ENCODE assay signal across 5 worm cellular contexts in the genomic region with DNA sequence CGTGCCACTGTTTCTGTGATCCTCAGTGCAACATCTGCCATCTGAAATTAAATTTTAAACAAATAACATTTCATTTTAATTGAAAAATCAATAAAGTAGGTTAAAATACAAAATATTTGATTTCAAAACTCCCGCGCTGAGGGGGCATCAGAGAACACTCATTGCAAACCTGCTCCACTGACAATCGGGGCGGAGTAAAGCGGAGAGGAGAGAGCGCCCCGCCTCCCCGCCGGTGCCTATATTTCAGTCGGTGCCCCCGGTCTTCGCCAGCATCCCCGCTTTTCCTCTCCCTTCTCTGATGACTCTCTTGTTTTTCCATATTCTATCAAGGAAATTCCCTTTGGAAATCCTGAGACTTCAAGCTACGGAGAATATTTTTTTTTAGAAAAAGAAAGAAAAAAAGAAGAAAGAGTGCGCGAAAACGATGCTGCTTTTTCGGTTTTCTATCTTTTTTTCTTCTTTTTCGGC.
TF ChIP-seq lines count a peak whose summit lies in the region.

A gene (minus strand): TSS at position 51 of the 468 bp plus-strand sequence.

TF ChIP-seq in whole organism, L1 larva, 84 proteins besides CTCF, POLR2A, EP300 and RAD21 (continues in another document):
- TF ChIP-seq egl-13 (tag; optimal IDR thresholded peaks at IDR 0.05; lab: Kevin White, UChicago), result peak; percentile 85
- TF ChIP-seq grh-1 (GFP tag; IDR thresholded peaks at IDR 0.05; lab: Robert Waterston, UW), result peak; percentile 51
- no peak for TF ChIP-seq ces-1 (GFP tag; optimal IDR thresholded peaks at IDR 0.05; lab: Kevin White, UChicago)
- peak; percentile 88 for TF ChIP-seq lin-15B (tag; optimal IDR thresholded peaks at IDR 0.05; lab: Kevin White, UChicago)
- TF ChIP-seq mep-1 (tag; optimal IDR thresholded peaks at IDR 0.05; lab: Kevin White, UChicago), result peak; percentile 78
- TF ChIP-seq nhr-85 (tag; lab: Kevin White, UChicago), result peak; percentile 81
- peak; percentile 74 for TF ChIP-seq nhr-237 (tag; optimal IDR thresholded peaks at IDR 0.05; lab: Kevin White, UChicago)
- TF ChIP-seq ama-1 (optimal IDR thresholded peaks at IDR 0.05; lab: Kevin White, UChicago), result peak; percentile 71
- TF ChIP-seq nhr-19 (GFP tag; conservative IDR thresholded peaks at IDR 0.05; lab: Robert Waterston, UW), result peak; percentile 100
- no peak for TF ChIP-seq nhr-12 (tag; optimal IDR thresholded peaks at IDR 0.05; lab: Kevin White, UChicago)
- peak; percentile 72 for TF ChIP-seq blmp-1 (tag; optimal IDR thresholded peaks at IDR 0.05; lab: Kevin White, UChicago)
- TF ChIP-seq dpl-1 (GFP tag; optimal IDR thresholded peaks at IDR 0.05; lab: Kevin White, UChicago), result peak; percentile 92 to 96 (median 94)
- TF ChIP-seq pqm-1 (tag; optimal IDR thresholded peaks at IDR 0.05; lab: Kevin White, UChicago), result no peak
- TF ChIP-seq isw-1 (GFP tag; IDR thresholded peaks at IDR 0.05; lab: Robert Waterston, UW), result peak; percentile 88
- peak; percentile 85 for TF ChIP-seq C16A3.4 (tag; optimal IDR thresholded peaks at IDR 0.05; lab: Kevin White, UChicago)
- TF ChIP-seq lsy-2 (tag; optimal IDR thresholded peaks at IDR 0.05; lab: Kevin White, UChicago), result peak; percentile 93 to 96
- TF ChIP-seq vab-15 (tag; optimal IDR thresholded peaks at IDR 0.05; lab: Kevin White, UChicago), result peak; percentile 15

TF ChIP-seq in whole organism, L3 larva, 47 proteins besides CTCF, POLR2A, EP300 and RAD21 (continues in another document):
- TF ChIP-seq ceh-82 (tag; optimal IDR thresholded peaks at IDR 0.05; lab: Kevin White, UChicago), result peak; percentile 32
- no peak for TF ChIP-seq daf-12 (tag; optimal IDR thresholded peaks at IDR 0.05; lab: Kevin White, UChicago)
- TF ChIP-seq zag-1 (tag; optimal IDR thresholded peaks at IDR 0.05; lab: Kevin White, UChicago), result no peak
- TF ChIP-seq nhr-25 (tag; optimal IDR thresholded peaks at IDR 0.05; lab: Kevin White, UChicago), result peak; percentile 79
- TF ChIP-seq eor-1 (tag; optimal IDR thresholded peaks at IDR 0.05; lab: Kevin White, UChicago), result no peak
- peak; percentile 96 for TF ChIP-seq fkh-10 (GFP tag; optimal IDR thresholded peaks at IDR 0.05; lab: Kevin White, UChicago)
- TF ChIP-seq lin-39 (tag; optimal IDR thresholded peaks at IDR 0.05; lab: Kevin White, UChicago), result peak; percentile 97
- TF ChIP-seq aly-2 (tag; optimal IDR thresholded peaks at IDR 0.05; lab: Kevin White, UChicago), result no peak
- TF ChIP-seq egl-27 (tag; optimal IDR thresholded peaks at IDR 0.05; lab: Kevin White, UChicago), result no peak
- TF ChIP-seq lin-15B (tag; optimal IDR thresholded peaks at IDR 0.05; lab: Kevin White, UChicago), result peak; percentile 96
- TF ChIP-seq mml-1 (tag; optimal IDR thresholded peaks at IDR 0.05; lab: Kevin White, UChicago), result no peak
- TF ChIP-seq nhr-23 (tag; optimal IDR thresholded peaks at IDR 0.05; lab: Kevin White, UChicago), result peak; percentile 91
- peak; percentile 97 for TF ChIP-seq ama-1 (optimal IDR thresholded peaks at IDR 0.05; lab: Kevin White, UChicago)
- no peak for TF ChIP-seq mdl-1 (tag; optimal IDR thresholded peaks at IDR 0.05; lab: Kevin White, UChicago)
- TF ChIP-seq nhr-12 (tag; optimal IDR thresholded peaks at IDR 0.05; lab: Kevin White, UChicago), result no peak
- TF ChIP-seq hmg-11 (tag; optimal IDR thresholded peaks at IDR 0.05; lab: Kevin White, UChicago), result peak; percentile 98
- TF ChIP-seq nhr-76 (tag; optimal IDR thresholded peaks at IDR 0.05; lab: Kevin White, UChicago), result no peak
- peak; percentile 10 for TF ChIP-seq ztf-4 (tag; optimal IDR thresholded peaks at IDR 0.05; lab: Kevin White, UChicago)
- no peak for TF ChIP-seq nhr-77 (tag; optimal IDR thresholded peaks at IDR 0.05; lab: Kevin White, UChicago)

TF ChIP-seq in whole organism, early embryonic, 17 proteins besides CTCF, POLR2A, EP300 and RAD21:
- TF ChIP-seq hmg-4 (GFP tag; optimal IDR thresholded peaks at IDR 0.05; lab: Kevin White, UChicago), result peak; percentile 53
- 0 out of 2 replicates have a peak, but pooled peaks have one; percentile 31 for TF ChIP-seq pes-1 (GFP tag; IDR thresholded peaks at IDR 0.05; lab: Robert Waterston, UW)
- no peak for TF ChIP-seq tbx-11 (GFP tag; IDR thresholded peaks at IDR 0.05; lab: Robert Waterston, UW)
- TF ChIP-seq B0310.2 (tag; optimal IDR thresholded peaks at IDR 0.05; lab: Kevin White, UChicago), result peak; percentile 31
- TF ChIP-seq ceh-13 (GFP tag; optimal IDR thresholded peaks at IDR 0.05; lab: Kevin White, UChicago), result no peak
- TF ChIP-seq sea-1 (GFP tag; conservative IDR thresholded peaks at IDR 0.05; lab: Robert Waterston, UW), result peak; percentile 48; the same call in 1 of the 2 replicates
- no peak for TF ChIP-seq hnd-1 (tag; optimal IDR thresholded peaks at IDR 0.05; lab: Kevin White, UChicago)
- no peak for TF ChIP-seq ets-7 (tag; optimal IDR thresholded peaks at IDR 0.05; lab: Kevin White, UChicago)
- no peak for TF ChIP-seq tbx-37 (GFP tag; conservative IDR thresholded peaks at IDR 0.05; lab: Robert Waterston, UW)
- TF ChIP-seq flt-1 (GFP tag; IDR thresholded peaks at IDR 0.05; lab: Robert Waterston, UW), result peak; percentile 32; the same call in 1 of the 2 replicates
- TF ChIP-seq F13C5.2 (tag; optimal IDR thresholded peaks at IDR 0.05; lab: Kevin White, UChicago), result peak; percentile 84
- TF ChIP-seq aly-1 (tag; optimal IDR thresholded peaks at IDR 0.05; lab: Kevin White, UChicago), result no peak

TF ChIP-seq in whole organism, midembryonic, 9 proteins besides CTCF, POLR2A, EP300 and RAD21:
- TF ChIP-seq cog-1 (tag; optimal IDR thresholded peaks at IDR 0.05; lab: Kevin White, UChicago) (peak; percentile 42), tab-1 (GFP tag; IDR thresholded peaks at IDR 0.05; lab: Robert Waterston, UW) (peak; percentile 29; the same call in 1 of the 2 replicates), ref-1 (GFP tag; conservative IDR thresholded peaks at IDR 0.05; lab: Robert Waterston, UW) (no peak), klf-2 (GFP tag; conservative IDR thresholded peaks at IDR 0.05; lab: Robert Waterston, UW) (no peak), ztf-29 (GFP tag; IDR thresholded peaks at IDR 0.05; lab: Robert Waterston, UW) (no peak), ztf-23 (GFP tag; IDR thresholded peaks at IDR 0.05; lab: Robert Waterston, UW) (peak; percentile 71; the same call in 1 of the 2 replicates), flt-1 (GFP tag; IDR thresholded peaks at IDR 0.05; lab: Robert Waterston, UW) (peak; percentile 55; the same call in 1 of the 2 replicates), T22C8.4 (GFP tag; IDR thresholded peaks at IDR 0.05; lab: Robert Waterston, UW) (peak; percentile 54; the same call in 1 of the 2 replicates), med-1 (GFP tag; optimal IDR thresholded peaks at IDR 0.05; lab: Kevin White, UChicago; ENCODE audit: insufficient read depth) (no peak)

TF ChIP-seq in whole organism, young adult, 124 proteins besides CTCF, POLR2A, EP300 and RAD21 (continues in another document):
- TF ChIP-seq somi-1 (GFP tag; optimal IDR thresholded peaks at IDR 0.05; lab: Kevin White, UChicago), result peak; percentile 41
- TF ChIP-seq gei-17 (GFP tag; optimal IDR thresholded peaks at IDR 0.05; lab: Kevin White, UChicago), result peak; percentile 20
- no peak for TF ChIP-seq ets-4 (GFP tag; optimal IDR thresholded peaks at IDR 0.05; lab: Kevin White, UChicago)
- no peak for TF ChIP-seq xnd-1 (tag; optimal IDR thresholded peaks at IDR 0.05; lab: Kevin White, UChicago)
- TF ChIP-seq tbp1 (GFP tag; optimal IDR thresholded peaks at IDR 0.05; lab: Kevin White, UChicago), result peak; percentile 51
- no peak for TF ChIP-seq T26A5.8 (tag; optimal IDR thresholded peaks at IDR 0.05; lab: Kevin White, UChicago)
- TF ChIP-seq C06A6.2 (GFP tag; conservative IDR thresholded peaks at IDR 0.05; lab: Robert Waterston, UW), result peak; percentile 79
- TF ChIP-seq ztf-28 (GFP tag; IDR thresholded peaks at IDR 0.05; lab: Robert Waterston, UW), result no peak
- no peak for TF ChIP-seq F39B2.1 (GFP tag; IDR thresholded peaks at IDR 0.05; lab: Robert Waterston, UW)
- peak; percentile 68 for TF ChIP-seq nfyb-1 (GFP tag; IDR thresholded peaks at IDR 0.05; lab: Robert Waterston, UW)
- TF ChIP-seq rpc-1 (optimal IDR thresholded peaks at IDR 0.05; lab: Kevin White, UChicago), result no peak
- TF ChIP-seq rpc-1 (tag; optimal IDR thresholded peaks at IDR 0.05; lab: Kevin White, UChicago), result no peak
- TF ChIP-seq repo-1 (tag; optimal IDR thresholded peaks at IDR 0.05; lab: Kevin White, UChicago), result peak; percentile 40
- TF ChIP-seq hlh-12 (tag; optimal IDR thresholded peaks at IDR 0.05; lab: Kevin White, UChicago), result no peak
- peak; percentile 55 for TF ChIP-seq madf-10 (tag; optimal IDR thresholded peaks at IDR 0.05; lab: Kevin White, UChicago)
- no peak for TF ChIP-seq nfya-2 (GFP tag; IDR thresholded peaks at IDR 0.05; lab: Robert Waterston, UW)
- TF ChIP-seq egrh-3 (GFP tag; IDR thresholded peaks at IDR 0.05; lab: Robert Waterston, UW), result peak; percentile 91
- TF ChIP-seq snpc-4 (GFP tag; optimal IDR thresholded peaks at IDR 0.05; lab: Kevin White, UChicago), result no peak
- TF ChIP-seq snpc-4 (tag; optimal IDR thresholded peaks at IDR 0.05; lab: Kevin White, UChicago), result peak in 3 of 4 experiments; percentile 27 to 57 (median 57)
- peak; percentile 64; the same call in 1 of the 2 replicates for TF ChIP-seq pbrm-1 (GFP tag; IDR thresholded peaks at IDR 0.05; lab: Robert Waterston, UW)
- peak; percentile 91 for TF ChIP-seq lin-54 (GFP tag; optimal IDR thresholded peaks at IDR 0.05; lab: Kevin White, UChicago)
- TF ChIP-seq madf-3 (GFP tag; IDR thresholded peaks at IDR 0.05; lab: Robert Waterston, UW), result 0 out of 2 replicates have a peak, but pooled peaks have one; percentile 45
- no peak for TF ChIP-seq tbx-9 (tag; optimal IDR thresholded peaks at IDR 0.05; lab: Kevin White, UChicago; ENCODE audit: borderline replicate concordance)
- no peak for TF ChIP-seq ceh-91 (GFP tag; IDR thresholded peaks at IDR 0.05; lab: Robert Waterston, UW)
- TF ChIP-seq attf-5 (GFP tag; optimal IDR thresholded peaks at IDR 0.05; lab: Kevin White, UChicago), result peak; percentile 94
- peak; percentile 71 for TF ChIP-seq ceh-27 (GFP tag; optimal IDR thresholded peaks at IDR 0.05; lab: Kevin White, UChicago)
- TF ChIP-seq zfh-2 (GFP tag; conservative IDR thresholded peaks at IDR 0.05; lab: Robert Waterston, UW), result peak; percentile 98
- TF ChIP-seq ama-1 (optimal IDR thresholded peaks at IDR 0.05; lab: Kevin White, UChicago), result peak; percentile 93
- peak in 1 of 2 experiments; percentile 15 for TF ChIP-seq ama-1 (GFP tag; optimal IDR thresholded peaks at IDR 0.05; lab: Kevin White, UChicago)
- no peak for TF ChIP-seq die-1 (tag; optimal IDR thresholded peaks at IDR 0.05; lab: Kevin White, UChicago)
- no peak for TF ChIP-seq ceh-58 (GFP tag; IDR thresholded peaks at IDR 0.05; lab: Robert Waterston, UW)
- no peak for TF ChIP-seq hlh-26 (GFP tag; conservative IDR thresholded peaks at IDR 0.05; lab: Robert Waterston, UW)
- TF ChIP-seq lin-26 (GFP tag; IDR thresholded peaks at IDR 0.05; lab: Robert Waterston, UW), result 0 out of 2 replicates have a peak, but pooled peaks have one; percentile 46
- peak; percentile 53; the same call in 1 of the 2 replicates for TF ChIP-seq lir-1 (GFP tag; conservative IDR thresholded peaks at IDR 0.05; lab: Robert Waterston, UW)
- no peak for TF ChIP-seq aptf-3 (GFP tag; IDR thresholded peaks at IDR 0.05; lab: Robert Waterston, UW)
